Worm (Caenorhabditis elegans) whole organism, L3 larva: ENCODE results near the gene dyf-11.

Experiments
- ceh-82 ChIP-seq: fragments of 150-350 bp; optimal IDR thresholded peaks from 2 replicates; lab custom pipeline; 2014; ENCODE audit warnings: missing biosample characterization, missing genetic modification characterization
- elt-2 ChIP-seq: sonication (generic microtip); optimal IDR thresholded peaks from 2 replicates; lab custom pipeline; 2016; ENCODE audit warnings: missing genetic modification reagents, mild to moderate bottlenecking, missing genetic modification characterization, missing compliant biosample characterization
- nhr-11 ChIP-seq: fragments of 150-350 bp; optimal IDR thresholded peaks from 2 replicates; lab custom pipeline; 2014; ENCODE audit warnings: missing biosample characterization, missing genetic modification characterization
- nhr-28 ChIP-seq: fragments of 150-350 bp; optimal IDR thresholded peaks from 2 replicates; lab custom pipeline; 2014; ENCODE audit warnings: missing biosample characterization, missing genetic modification characterization
- nhr-76 ChIP-seq: fragments of 150-350 bp; sonication (generic microtip); optimal IDR thresholded peaks from 5 replicates; lab custom pipeline; 2014; ENCODE audit warnings: missing biosample characterization, missing genetic modification characterization
- pqm-1 ChIP-seq: fragments of 150-350 bp; optimal IDR thresholded peaks from 2 replicates; lab custom pipeline; 2017; ENCODE audit warnings: missing biosample characterization, missing genetic modification characterization, inconsistent platforms
- unc-39 ChIP-seq: sonication (generic microtip); optimal IDR thresholded peaks from 4 replicates; lab custom pipeline; 2017; ENCODE audit warnings: missing biosample characterization, missing genetic modification characterization
- unc-62 ChIP-seq: fragments of 150-350 bp; sonication (generic microtip); optimal IDR thresholded peaks from 4 replicates; lab custom pipeline; 2014; ENCODE audit warnings: missing biosample characterization, missing genetic modification reagents, missing genetic modification characterization

- TF ChIP-seq pqm-1 (tag; lab: Kevin White, UChicago) = no peak
- TF ChIP-seq unc-62 (GFP tag; lab: Kevin White, UChicago) = no peak
- TF ChIP-seq elt-2 = no peak
- TF ChIP-seq ceh-82 (tag; lab: Kevin White, UChicago) = no peak
- TF ChIP-seq nhr-11 (tag; lab: Kevin White, UChicago) = no peak
- TF ChIP-seq nhr-76 (tag; lab: Kevin White, UChicago) = no peak
- no peak for TF ChIP-seq nhr-28
- TF ChIP-seq unc-39 (tag; lab: Kevin White, UChicago) = no peak
Observed at ce11 chrX:802478-802877, 38.9 kb downstream of the dyf-11 start, which contains the start of gene gtr-1.
